Fruit fly (Drosophila melanogaster) whole organism, embryonic: Measurements from ENCODE around the gene CG32537.
A peak's percentile ranks its signal among the peaks of the same experiment; 100 is the strongest.

ENCODE experiments used
- Awh ChIP-seq: fragments of 200-800 bp; sonication (Bioruptor generic); IDR thresholded peaks from 2 replicates; pipeline ENCODE4, ENCODE4 v1.3.6; 2022; ENCODE audit warnings: missing biosample characterization, missing genetic modification characterization
- Blimp-1 ChIP-seq: fragments of 200-800 bp; sonication (Bioruptor generic); optimal IDR thresholded peaks from 3 replicates; lab custom pipeline; 2018; ENCODE audit warnings: missing biosample characterization, missing genetic modification characterization, mild to moderate bottlenecking, moderate library complexity, missing genetic modification reagents
- CG10267 ChIP-seq: fragments of 200-800 bp; sonication (Bioruptor generic); optimal IDR thresholded peaks from 2 replicates; lab custom pipeline; 2018; ENCODE audit warnings: missing biosample characterization, mild to moderate bottlenecking, missing genetic modification characterization, moderate library complexity
- CG10979 ChIP-seq: fragments of 200-800 bp; sonication (Bioruptor generic); optimal IDR thresholded peaks from 2 replicates; lab custom pipeline; 2018; ENCODE audit warnings: missing biosample characterization, mild to moderate bottlenecking, missing genetic modification characterization, moderate library complexity
- CG11560 ChIP-seq: fragments of 200-800 bp; sonication (Bioruptor generic); IDR thresholded peaks from 3 replicates; pipeline ENCODE4 v1.3.6; 2022; ENCODE audit warnings: missing biosample characterization, missing genetic modification characterization
- CG12104 ChIP-seq: fragments of 200-800 bp; sonication (Bioruptor generic); optimal IDR thresholded peaks from 3 replicates; lab custom pipeline; 2016; ENCODE audit warnings: missing biosample characterization, missing genetic modification characterization
- CG12942 ChIP-seq: fragments of 200-800 bp; sonication (Bioruptor generic); optimal IDR thresholded peaks from 3 replicates; lab custom pipeline; 2016; ENCODE audit warnings: missing biosample characterization, missing genetic modification characterization
- CG13296 ChIP-seq: fragments of 200-800 bp; sonication (Bioruptor generic); optimal IDR thresholded peaks from 3 replicates; lab custom pipeline; 2018; ENCODE audit warnings: missing biosample characterization, mild to moderate bottlenecking, missing genetic modification characterization
- CG13894 ChIP-seq: fragments of 200-800 bp; sonication (Bioruptor generic); optimal IDR thresholded peaks from 3 replicates; lab custom pipeline; 2018; ENCODE audit warnings: missing biosample characterization, mild to moderate bottlenecking, missing genetic modification characterization, moderate library complexity
- CG14050 ChIP-seq: fragments of 200-800 bp; sonication (Bioruptor generic); IDR thresholded peaks from 3 replicates; pipeline ENCODE4 v1.3.6; 2022; ENCODE audit warnings: missing biosample characterization, missing genetic modification characterization
- CG14667 ChIP-seq: fragments of 200-800 bp; sonication (Bioruptor generic); IDR thresholded peaks from 2 replicates; pipeline ENCODE4 v1.3.6; 2022; ENCODE audit warnings: missing biosample characterization, missing genetic modification characterization
- CG14965 ChIP-seq: fragments of 200-800 bp; sonication (Bioruptor generic); optimal IDR thresholded peaks from 2 replicates; lab custom pipeline; 2016; ENCODE audit warnings: missing biosample characterization, missing genetic modification characterization, borderline replicate concordance
- CG15479 ChIP-seq: fragments of 200-800 bp; sonication (Bioruptor generic); optimal IDR thresholded peaks from 3 replicates; lab custom pipeline; 2019; ENCODE audit warnings: missing biosample characterization, mild to moderate bottlenecking, missing genetic modification characterization, moderate library complexity
- CG15601 ChIP-seq: fragments of 200-800 bp; sonication (Bioruptor generic); optimal IDR thresholded peaks from 3 replicates; lab custom pipeline; 2019; ENCODE audit warnings: missing biosample characterization, mild to moderate bottlenecking, missing genetic modification characterization, moderate library complexity
- CG16813 ChIP-seq: fragments of 200-800 bp; sonication (Bioruptor generic); IDR thresholded peaks from 3 replicates; pipeline ENCODE4 v1.3.6; 2022; ENCODE audit warnings: missing biosample characterization, missing genetic modification characterization; ENCODE audit not compliant: partially characterized antibody
- CG17612 ChIP-seq: fragments of 200-800 bp; sonication (Bioruptor generic); IDR thresholded peaks from 2 replicates; pipeline ENCODE4 v1.3.6; 2022; ENCODE audit warnings: missing biosample characterization, missing genetic modification characterization
- CG1792 ChIP-seq: fragments of 200-800 bp; sonication (Bioruptor generic); optimal IDR thresholded peaks from 2 replicates; lab custom pipeline; 2016; ENCODE audit warnings: missing biosample characterization, missing genetic modification characterization
- CG18619 ChIP-seq: fragments of 200-800 bp; sonication (Bioruptor generic); optimal IDR thresholded peaks from 3 replicates; lab custom pipeline; 2017; ENCODE audit warnings: missing biosample characterization, mild to moderate bottlenecking, missing genetic modification characterization
- CG30020 ChIP-seq: fragments of 200-800 bp; optimal IDR thresholded peaks from 2 replicates; lab custom pipeline; 2019; ENCODE audit warnings: missing biosample characterization, mild to moderate bottlenecking, missing genetic modification characterization, moderate library complexity
- CG3281 ChIP-seq: fragments of 200-800 bp; sonication (Bioruptor generic); optimal IDR thresholded peaks from 3 replicates; lab custom pipeline; 2017; ENCODE audit warnings: missing biosample characterization, mild to moderate bottlenecking, missing genetic modification characterization
- CG6654 ChIP-seq: fragments of 200-800 bp; sonication (Bioruptor generic); optimal IDR thresholded peaks from 2 replicates; lab custom pipeline; 2017; ENCODE audit warnings: missing biosample characterization, mild to moderate bottlenecking, missing genetic modification characterization
- CG6689 ChIP-seq: fragments of 200-800 bp; sonication (Bioruptor generic); IDR thresholded peaks from 2 replicates; pipeline ENCODE4 v1.3.6; 2022; ENCODE audit warnings: missing biosample characterization, missing genetic modification characterization
- CG6791 ChIP-seq: fragments of 200-800 bp; sonication (Bioruptor generic); IDR thresholded peaks from 3 replicates; pipeline ENCODE4 v1.3.6; 2022; ENCODE audit warnings: missing biosample characterization, missing genetic modification characterization; ENCODE audit not compliant: partially characterized antibody
- CG7357 ChIP-seq: fragments of 200-800 bp; sonication (Bioruptor generic); IDR thresholded peaks from 3 replicates; pipeline ENCODE4 v1.3.6; 2022; ENCODE audit warnings: missing biosample characterization, missing genetic modification characterization
- CG8281 ChIP-seq: fragments of 200-800 bp; sonication (Bioruptor generic); optimal IDR thresholded peaks from 2 replicates; lab custom pipeline; 2018; ENCODE audit warnings: missing biosample characterization, mild to moderate bottlenecking, missing genetic modification characterization, moderate library complexity
- Chrac-16 ChIP-seq: fragments of 200-800 bp; sonication (Bioruptor generic); optimal IDR thresholded peaks from 3 replicates; lab custom pipeline; 2016; ENCODE audit warnings: missing biosample characterization, missing genetic modification characterization
- CkIIα-i1 ChIP-seq: fragments of 200-800 bp; sonication (Bioruptor generic); IDR thresholded peaks from 2 replicates; pipeline ENCODE4 v1.3.6; 2022; ENCODE audit warnings: missing biosample characterization, missing genetic modification characterization
- D ChIP-seq, 2 experiments: fragments of 200-800 bp in 1 of 2; fragments of >200 bp in 1 of 2; sonication (Bioruptor generic) in 1 of 2; optimal IDR thresholded peaks; 2 replicates in 1 of 2; 3 replicates in 1 of 2; lab custom pipeline; 2017; ENCODE audit warnings: mild to moderate bottlenecking in 1 of 2, missing biosample characterization in 1 of 2, missing genetic modification characterization in 1 of 2, missing genetic modification reagents in 1 of 2
- Lpt ChIP-seq: fragments of >200 bp; optimal IDR thresholded peaks from 2 replicates; lab custom pipeline; 2018; ENCODE audit warnings: missing biosample characterization, missing genetic modification characterization
- Pdp1 ChIP-seq, 2 experiments: fragments of 200-800 bp; sonication (Bioruptor generic); optimal IDR thresholded peaks; 3 replicates each; lab custom pipeline; 2016; ENCODE audit warnings: missing biosample characterization in 2 of 2, missing genetic modification characterization in 2 of 2, mild to moderate bottlenecking in 1 of 2, moderate library complexity in 1 of 2
- Ravus ChIP-seq: fragments of 200-800 bp; sonication (Bioruptor generic); IDR thresholded peaks from 2 replicates; pipeline ENCODE4 v1.3.6; 2022; ENCODE audit warnings: missing biosample characterization, missing genetic modification characterization
- Rfx ChIP-seq: fragments of 200-800 bp; sonication (Bioruptor generic); IDR thresholded peaks from 2 replicates; pipeline ENCODE4 v1.3.6; 2022; ENCODE audit warnings: missing biosample characterization, missing genetic modification characterization
- Rx ChIP-seq: fragments of 200-800 bp; sonication (Bioruptor generic); IDR thresholded peaks from 2 replicates; pipeline ENCODE4 v1.3.6; 2022; ENCODE audit warnings: missing biosample characterization, missing genetic modification characterization
- ara ChIP-seq: fragments of 200-800 bp; sonication (Bioruptor generic); IDR thresholded peaks from 2 replicates; pipeline ENCODE4 v1.3.6; 2022; ENCODE audit warnings: missing biosample characterization, missing genetic modification characterization
- bigmax ChIP-seq: fragments of 200-800 bp; sonication (Bioruptor generic); optimal IDR thresholded peaks from 2 replicates; lab custom pipeline; 2018; ENCODE audit warnings: missing biosample characterization, mild to moderate bottlenecking, missing genetic modification characterization
- cas ChIP-seq: fragments of 200-800 bp; sonication (Bioruptor generic); IDR thresholded peaks from 2 replicates; pipeline ENCODE4 v1.3.6; 2022; ENCODE audit warnings: missing biosample characterization, missing genetic modification characterization
- cg ChIP-seq: fragments of 200-800 bp; sonication (Bioruptor generic); optimal IDR thresholded peaks from 3 replicates; lab custom pipeline; 2019; ENCODE audit warnings: missing biosample characterization, mild to moderate bottlenecking, missing genetic modification characterization, moderate library complexity
- chinmo ChIP-seq: fragments of 200-800 bp; sonication (Bioruptor generic); IDR thresholded peaks from 4 replicates; pipeline ENCODE4 v1.3.6; 2022; ENCODE audit warnings: missing biosample characterization, missing genetic modification characterization; ENCODE audit not compliant: partially characterized antibody
- chn ChIP-seq: fragments of 200-800 bp; sonication (Bioruptor generic); optimal IDR thresholded peaks from 2 replicates; lab custom pipeline; 2016; ENCODE audit warnings: missing biosample characterization, missing genetic modification characterization
- crol ChIP-seq: fragments of 200-800 bp; sonication (Bioruptor generic); IDR thresholded peaks from 2 replicates; pipeline ENCODE4 v1.3.6; 2022; ENCODE audit warnings: missing biosample characterization, missing genetic modification characterization
- fru ChIP-seq: fragments of >200 bp; optimal IDR thresholded peaks from 2 replicates; lab custom pipeline; 2017
- ftz-f1 ChIP-seq: fragments of 200-800 bp; sonication (Bioruptor generic); optimal IDR thresholded peaks from 2 replicates; lab custom pipeline; 2016; ENCODE audit warnings: missing biosample characterization, missing genetic modification characterization
- grn ChIP-seq: fragments of 200-800 bp; sonication (Bioruptor generic); optimal IDR thresholded peaks from 3 replicates; lab custom pipeline; 2017; ENCODE audit warnings: missing biosample characterization, missing genetic modification characterization
- inv ChIP-seq: fragments of 200-800 bp; sonication (Bioruptor generic); IDR thresholded peaks from 2 replicates; pipeline ENCODE4 v1.3.6; 2022; ENCODE audit warnings: missing biosample characterization, missing genetic modification characterization; ENCODE audit not compliant: partially characterized antibody
- otp ChIP-seq: fragments of 200-800 bp; sonication (Bioruptor generic); IDR thresholded peaks from 3 replicates; pipeline ENCODE4, ENCODE4 v1.3.6; 2022; ENCODE audit warnings: missing biosample characterization, missing genetic modification characterization
- repo ChIP-seq: fragments of 200-800 bp; sonication (Bioruptor generic); optimal IDR thresholded peaks from 2 replicates; lab custom pipeline; 2016; ENCODE audit warnings: missing biosample characterization, missing genetic modification characterization
- sisA ChIP-seq: fragments of 200-800 bp; sonication (Bioruptor generic); IDR thresholded peaks from 2 replicates; pipeline ENCODE4 v1.3.6; 2022; ENCODE audit warnings: missing biosample characterization, missing genetic modification characterization
- slbo ChIP-seq: fragments of 200-800 bp; sonication (Bioruptor generic); IDR thresholded peaks from 2 replicates; pipeline ENCODE4 v1.3.6; 2022; ENCODE audit warnings: missing biosample characterization, missing genetic modification characterization
- tgo ChIP-seq: fragments of 200-800 bp; sonication (Bioruptor generic); IDR thresholded peaks from 3 replicates; pipeline ENCODE4 v1.3.6; 2022; ENCODE audit warnings: missing biosample characterization, missing genetic modification characterization
- tio ChIP-seq: fragments of 200-800 bp; sonication (Bioruptor generic); optimal IDR thresholded peaks from 2 replicates; lab custom pipeline; 2017; ENCODE audit warnings: missing biosample characterization, missing genetic modification characterization, inconsistent platforms

Gene CG32537

dm6 chrX:19289318-19289970 is 13.1 kb upstream of the CG32537 start (continued):
- peak; percentile 72 for TF ChIP-seq CG3281
- TF ChIP-seq Rx = peak; percentile 90
- TF ChIP-seq chinmo (GFP tag; lab: Robert Waterston, UW) = no peak
- peak; percentile 63; the same call in 1 of the 2 replicates for TF ChIP-seq CkIIα-i1 (GFP tag; lab: Robert Waterston, UW)
- no peak for TF ChIP-seq bigmax (GFP tag; lab: Kevin White, UChicago)
- no peak for TF ChIP-seq fru (lab: Kevin White, UChicago)
- TF ChIP-seq CG13894 (tag; lab: Kevin White, UChicago) = peak; percentile 31
- peak; percentile 79 for TF ChIP-seq CG12942 (GFP tag; lab: Kevin White, UChicago)
- TF ChIP-seq CG6689 = peak; percentile 89
- TF ChIP-seq CG8281 = peak; percentile 74
- TF ChIP-seq crol (GFP tag; lab: Robert Waterston, UW) = no peak
- TF ChIP-seq Ravus (GFP tag; lab: Robert Waterston, UW) = peak; percentile 58
- peak; percentile 89 for TF ChIP-seq Rfx
- peak; percentile 66 for TF ChIP-seq CG6654 (GFP tag; lab: Kevin White, UChicago)
- peak; percentile 79; the same call in 2 of the 3 replicates for TF ChIP-seq CG7357
- TF ChIP-seq slbo = peak; percentile 90
- TF ChIP-seq grn (GFP tag; lab: Kevin White, UChicago) = peak; percentile 52
- peak; percentile 88 for TF ChIP-seq Blimp-1 (GFP tag; lab: Kevin White, UChicago)
- peak; percentile 72 for TF ChIP-seq CG10267 (tag; lab: Kevin White, UChicago)
- TF ChIP-seq CG30020 = peak; percentile 36
- TF ChIP-seq Awh (GFP tag; lab: Robert Waterston, UW) = peak; percentile 93
- no peak for TF ChIP-seq inv (GFP tag; lab: Robert Waterston, UW)
- TF ChIP-seq repo (GFP tag; lab: Kevin White, UChicago) = peak; percentile 84
- peak; percentile 90 for TF ChIP-seq tgo (GFP tag; lab: Robert Waterston, UW)
- TF ChIP-seq Chrac-16 (GFP tag; lab: Kevin White, UChicago) = peak; percentile 83
- peak; percentile 90 for TF ChIP-seq chn (GFP tag; lab: Kevin White, UChicago)
- TF ChIP-seq CG14050 (GFP tag; lab: Robert Waterston, UW) = peak; percentile 92
- TF ChIP-seq CG17612 (GFP tag; lab: Robert Waterston, UW) = peak; percentile 82
- peak; percentile 72 for TF ChIP-seq CG12104 (GFP tag; lab: Kevin White, UChicago)
- TF ChIP-seq tio = peak; percentile 63
- no peak for TF ChIP-seq CG6791 (GFP tag; lab: Robert Waterston, UW)
- TF ChIP-seq sisA (GFP tag; lab: Robert Waterston, UW) = peak; percentile 96
- TF ChIP-seq CG18619 = peak; percentile 73
- TF ChIP-seq Lpt (GFP tag; lab: Kevin White, UChicago) = no peak
- TF ChIP-seq CG15601 (tag; lab: Kevin White, UChicago) = peak; percentile 89
- TF ChIP-seq CG14667 (GFP tag; lab: Robert Waterston, UW) = peak; percentile 89
- TF ChIP-seq CG11560 = peak; percentile 63; the same call in 1 of the 3 replicates
- TF ChIP-seq CG10979 (tag; lab: Kevin White, UChicago) = peak; percentile 84
- no peak for TF ChIP-seq CG16813
- peak; percentile 85 for TF ChIP-seq CG13296 (GFP tag; lab: Kevin White, UChicago)
- TF ChIP-seq ara (GFP tag; lab: Robert Waterston, UW) = peak; percentile 90
- no peak for TF ChIP-seq D (optimal IDR thresholded peaks at IDR 0.05; lab: Kevin White, UChicago)
- peak; percentile 77 for TF ChIP-seq D (GFP tag; optimal IDR thresholded peaks at IDR 0.05; lab: Kevin White, UChicago)
- peak; percentile 83 to 88 for TF ChIP-seq Pdp1 (GFP tag; optimal IDR thresholded peaks at IDR 0.05; lab: Kevin White, UChicago)
- TF ChIP-seq CG14965 (GFP tag; lab: Kevin White, UChicago) = peak; percentile 51
- peak; percentile 82 for TF ChIP-seq CG1792 (GFP tag; lab: Kevin White, UChicago)
- TF ChIP-seq cg (GFP tag; lab: Kevin White, UChicago) = no peak
- TF ChIP-seq CG15479 (GFP tag; lab: Kevin White, UChicago) = no peak
- TF ChIP-seq ftz-f1 (GFP tag; lab: Kevin White, UChicago) = no peak
- TF ChIP-seq cas = peak; percentile 54
- peak; percentile 94 for TF ChIP-seq otp (GFP tag; lab: Robert Waterston, UW)
